Worm (Caenorhabditis elegans) whole organism, L2 larva: ENCODE results near the gene D2007.2.

Source experiments
- C34F6.9 ChIP-seq: fragments of 150-350 bp; optimal IDR thresholded peaks from 2 replicates; lab custom pipeline; 2014; ENCODE audit warnings: missing biosample characterization, missing genetic modification characterization
- F13H6.1 ChIP-seq: sonication (generic microtip); optimal IDR thresholded peaks from 2 replicates; lab custom pipeline; 2016; ENCODE audit warnings: missing genetic modification characterization, missing compliant biosample characterization
- R02D3.7 ChIP-seq: fragments of 150-350 bp; optimal IDR thresholded peaks from 2 replicates; lab custom pipeline; 2014; ENCODE audit warnings: missing biosample characterization, missing genetic modification characterization
- Y55F3AM.14 ChIP-seq: fragments of 200-800 bp; sonication (Bioruptor generic); optimal IDR thresholded peaks from 2 replicates; lab custom pipeline; 2018; ENCODE audit warnings: mild to moderate bottlenecking, missing genetic modification characterization, missing compliant biosample characterization
- ZK546.5 ChIP-seq: sonication (generic microtip); optimal IDR thresholded peaks from 2 replicates; lab custom pipeline; 2017; ENCODE audit warnings: missing biosample characterization, missing genetic modification characterization
- aly-2 ChIP-seq: fragments of 150-350 bp; optimal IDR thresholded peaks from 2 replicates; lab custom pipeline; 2014; ENCODE audit warnings: missing biosample characterization, missing genetic modification characterization
- ama-1 ChIP-seq: fragments of 150-350 bp; optimal IDR thresholded peaks from 2 replicates; lab custom pipeline; 2018; ENCODE audit warnings: inconsistent platforms
- blmp-1 ChIP-seq: sonication (generic microtip); optimal IDR thresholded peaks from 2 replicates; lab custom pipeline; 2017; ENCODE audit warnings: missing genetic modification characterization, mild to moderate bottlenecking, missing compliant biosample characterization, antibody characterized with exemption, moderate library complexity; ENCODE audit not compliant: insufficient read depth
- ceh-82 ChIP-seq: fragments of 150-350 bp; optimal IDR thresholded peaks from 2 replicates; lab custom pipeline; 2014; ENCODE audit warnings: missing biosample characterization, missing genetic modification characterization
- crh-2 ChIP-seq: sonication (generic microtip); optimal IDR thresholded peaks from 2 replicates; lab custom pipeline; 2017; ENCODE audit warnings: missing biosample characterization, missing genetic modification characterization
- dmd-4 ChIP-seq: sonication (generic microtip); optimal IDR thresholded peaks from 2 replicates; lab custom pipeline; 2017; ENCODE audit warnings: missing biosample characterization, missing genetic modification characterization
- egl-27 ChIP-seq: sonication (generic microtip); optimal IDR thresholded peaks from 3 replicates; lab custom pipeline; 2017; ENCODE audit warnings: missing biosample characterization, missing genetic modification reagents, missing genetic modification characterization
- elt-3 ChIP-seq: sonication (generic microtip); optimal IDR thresholded peaks from 2 replicates; lab custom pipeline; 2017; ENCODE audit warnings: missing biosample characterization, missing genetic modification characterization
- fos-1 ChIP-seq: fragments of 150-350 bp; optimal IDR thresholded peaks from 2 replicates; lab custom pipeline; 2014; ENCODE audit warnings: missing biosample characterization, missing genetic modification characterization
- gmeb-1 ChIP-seq: fragments of 150-350 bp; optimal IDR thresholded peaks from 2 replicates; lab custom pipeline; 2014; ENCODE audit warnings: missing biosample characterization, missing genetic modification characterization
- lin-11 ChIP-seq: fragments of 150-350 bp; sonication (generic microtip); optimal IDR thresholded peaks from 2 replicates; lab custom pipeline; 2014; ENCODE audit warnings: missing biosample characterization, missing genetic modification characterization, inconsistent platforms, mixed read lengths
- lin-39 ChIP-seq: fragments of 150-350 bp; optimal IDR thresholded peaks from 2 replicates; lab custom pipeline; 2014; ENCODE audit warnings: missing biosample characterization, missing genetic modification reagents, missing genetic modification characterization
- lsy-2 ChIP-seq, 2 experiments: fragments of 150-350 bp in 1 of 2; sonication (generic microtip) in 1 of 2; optimal IDR thresholded peaks; 2 replicates each; lab custom pipeline; 2014 to 2017; ENCODE audit warnings: missing biosample characterization in 2 of 2, missing genetic modification characterization in 2 of 2
- mbf-1 ChIP-seq: sonication (generic microtip); optimal IDR thresholded peaks from 2 replicates; lab custom pipeline; 2017; ENCODE audit warnings: missing biosample characterization, missing genetic modification characterization
- mdl-1 ChIP-seq, 2 experiments: fragments of 150-350 bp in 1 of 2; sonication (generic microtip) in 1 of 2; optimal IDR thresholded peaks; 2 replicates each; lab custom pipeline; 2017; ENCODE audit warnings: missing biosample characterization in 2 of 2, missing genetic modification characterization in 2 of 2
- nhr-10 ChIP-seq: sonication (generic microtip); optimal IDR thresholded peaks from 2 replicates; lab custom pipeline; 2017; ENCODE audit warnings: missing biosample characterization, missing genetic modification characterization
- nhr-11 ChIP-seq: fragments of 150-350 bp; optimal IDR thresholded peaks from 2 replicates; lab custom pipeline; 2014; ENCODE audit warnings: missing biosample characterization, missing genetic modification characterization
- nhr-12 ChIP-seq: fragments of 150-350 bp; optimal IDR thresholded peaks from 2 replicates; lab custom pipeline; 2014; ENCODE audit warnings: missing biosample characterization, missing genetic modification characterization
- nhr-129 ChIP-seq: fragments of 150-350 bp; optimal IDR thresholded peaks from 2 replicates; lab custom pipeline; 2014; ENCODE audit warnings: missing biosample characterization, missing genetic modification characterization
- nhr-21 ChIP-seq: fragments of 150-350 bp; optimal IDR thresholded peaks from 2 replicates; lab custom pipeline; 2014; ENCODE audit warnings: missing biosample characterization, missing genetic modification characterization
- nhr-23 ChIP-seq: fragments of 150-350 bp; optimal IDR thresholded peaks from 2 replicates; lab custom pipeline; 2014; ENCODE audit warnings: missing biosample characterization, missing genetic modification reagents, missing genetic modification characterization
- nhr-237 ChIP-seq: fragments of 150-350 bp; optimal IDR thresholded peaks from 2 replicates; lab custom pipeline; 2014; ENCODE audit warnings: missing biosample characterization, missing genetic modification characterization
- nhr-77 ChIP-seq: fragments of 150-350 bp; optimal IDR thresholded peaks from 2 replicates; lab custom pipeline; 2014; ENCODE audit warnings: missing biosample characterization, missing genetic modification characterization
- peb-1 ChIP-seq: fragments of 150-350 bp; optimal IDR thresholded peaks from 2 replicates; lab custom pipeline; 2014; ENCODE audit warnings: missing biosample characterization, missing genetic modification characterization
- sem-4 ChIP-seq: fragments of 150-350 bp; optimal IDR thresholded peaks from 2 replicates; lab custom pipeline; 2014; ENCODE audit warnings: missing biosample characterization, missing genetic modification reagents, missing genetic modification characterization
- sma-3 ChIP-seq: sonication (generic microtip); optimal IDR thresholded peaks from 2 replicates; lab custom pipeline; 2016; ENCODE audit warnings: missing genetic modification reagents, missing genetic modification characterization, missing compliant biosample characterization
- sma-9 ChIP-seq, 2 experiments: fragments of 150-350 bp in 1 of 2; sonication (generic microtip) in 1 of 2; optimal IDR thresholded peaks; 2 replicates each; lab custom pipeline; 2014 to 2016; ENCODE audit warnings: missing genetic modification characterization in 2 of 2, mild to moderate bottlenecking in 1 of 2, missing biosample characterization in 1 of 2, missing compliant biosample characterization in 1 of 2, missing genetic modification reagents in 1 of 2, moderate library complexity in 1 of 2
- snpc-4 ChIP-seq: fragments of 150-350 bp; optimal IDR thresholded peaks from 2 replicates; lab custom pipeline; 2014; ENCODE audit warnings: missing biosample characterization, missing genetic modification characterization
- unc-39 ChIP-seq: fragments of 150-350 bp; optimal IDR thresholded peaks from 2 replicates; lab custom pipeline; 2014; ENCODE audit warnings: missing biosample characterization, missing genetic modification characterization
- unc-55 ChIP-seq: fragments of 150-350 bp; sonication (generic microtip); optimal IDR thresholded peaks from 3 replicates; lab custom pipeline; 2014; ENCODE audit warnings: missing biosample characterization, missing genetic modification reagents, missing genetic modification characterization
- unc-62 ChIP-seq: fragments of 150-350 bp; optimal IDR thresholded peaks from 2 replicates; lab custom pipeline; 2014; ENCODE audit warnings: missing biosample characterization, missing genetic modification reagents, missing genetic modification characterization
- zag-1 ChIP-seq: fragments of 150-350 bp; optimal IDR thresholded peaks from 2 replicates; lab custom pipeline; 2014; ENCODE audit warnings: missing biosample characterization, missing genetic modification characterization
- ztf-1 ChIP-seq: fragments of 200-800 bp; sonication (Bioruptor generic); conservative IDR thresholded peaks from 2 replicates; pipeline ENCODE4 v1.3.6; 2022; ENCODE audit warnings: missing genetic modification characterization, missing compliant biosample characterization
- ztf-4 ChIP-seq: fragments of 150-350 bp; optimal IDR thresholded peaks from 2 replicates; lab custom pipeline; 2014; ENCODE audit warnings: missing biosample characterization, missing genetic modification characterization

D2007.2 gene

DNA sequence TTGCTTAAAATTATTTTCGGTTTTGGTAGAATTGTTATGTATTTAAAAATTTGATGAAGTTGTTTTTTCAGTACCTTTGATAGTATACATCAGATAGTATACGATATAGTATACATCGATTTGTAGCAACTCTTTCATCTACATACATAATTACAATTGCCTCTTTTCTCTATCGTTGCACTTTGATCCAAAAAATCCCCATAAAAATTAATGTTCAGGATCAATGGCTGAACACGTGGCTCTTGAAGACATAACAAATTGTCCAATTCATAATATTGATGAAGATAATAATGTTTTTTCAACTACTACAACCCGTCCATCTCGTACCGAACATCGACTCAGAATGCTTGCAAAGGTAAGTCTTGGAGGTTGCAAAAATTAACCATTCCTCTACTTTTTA, at the start of gene D2007.2:
Gene D2007.2 (plus strand): TSS at position 213 of the 400 bp plus-strand sequence.
- no peak for TF ChIP-seq crh-2 (tag; lab: Kevin White, UChicago)
- no peak for TF ChIP-seq nhr-11 (tag; lab: Kevin White, UChicago)
- TF ChIP-seq ztf-4 (tag; lab: Kevin White, UChicago): no peak
- no peak for TF ChIP-seq lsy-2 (tag; optimal IDR thresholded peaks at IDR 0.05; lab: Kevin White, UChicago)
- no peak for TF ChIP-seq R02D3.7 (tag; lab: Kevin White, UChicago)
- no peak for TF ChIP-seq F13H6.1 (tag; lab: Kevin White, UChicago)
- no peak for TF ChIP-seq lin-11 (tag; lab: Kevin White, UChicago)
- TF ChIP-seq unc-62 (GFP tag; lab: Kevin White, UChicago): no peak
- no peak for TF ChIP-seq unc-55 (GFP tag; lab: Kevin White, UChicago)
- TF ChIP-seq, all 48 proteins: peak for 0

DNA sequence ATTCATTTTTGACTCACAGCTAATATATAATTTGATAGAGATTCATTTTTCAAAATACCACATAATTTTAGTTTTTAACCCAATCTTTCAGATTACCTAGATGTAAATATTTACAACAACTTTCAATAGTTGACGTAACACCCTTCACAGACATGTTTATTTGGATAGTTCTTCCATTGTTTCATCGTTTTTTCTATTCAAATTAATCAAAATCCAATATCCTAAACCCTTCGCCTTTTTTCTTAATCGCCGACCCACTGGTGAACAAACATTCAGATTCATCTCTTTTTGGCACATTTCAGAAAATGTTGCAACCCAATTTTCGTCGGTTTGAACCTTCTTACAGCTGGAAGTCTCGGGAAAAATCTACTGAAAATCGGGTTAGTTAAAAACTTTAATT, 49.7 kb upstream of the D2007.2 start, which contains the start of gene K06H7.1:
Gene K06H7.1 (plus strand): TSS at position 301 of the 400 bp plus-strand sequence.
- no peak for TF ChIP-seq R02D3.7 (tag; lab: Kevin White, UChicago)
- TF ChIP-seq ztf-1 (GFP tag; lab: Robert Waterston, UW): no peak
- no peak for TF ChIP-seq nhr-237 (tag; lab: Kevin White, UChicago)
- no peak for TF ChIP-seq fos-1 (tag; lab: Kevin White, UChicago)
- no peak for TF ChIP-seq F13H6.1 (tag; lab: Kevin White, UChicago)
- no peak for TF ChIP-seq nhr-129
- no peak for TF ChIP-seq snpc-4 (tag; lab: Kevin White, UChicago)
- TF ChIP-seq sma-3 (GFP tag; lab: Kevin White, UChicago): no peak
- TF ChIP-seq egl-27: no peak

ce11 chrIII:8100960-8101359, 47.8 kb upstream of the D2007.2 start, which contains the start of gene plk-1:
plk-1 (plus strand) TSS chrIII:8101348.
- TF ChIP-seq nhr-77 (tag; lab: Kevin White, UChicago) (no peak), R02D3.7 (tag; lab: Kevin White, UChicago) (peak; percentile 55), egl-27 (no peak), lsy-2 (tag; optimal IDR thresholded peaks at IDR 0.05; lab: Kevin White, UChicago) (peak in 1 of 2 experiments; percentile 57), crh-2 (tag; lab: Kevin White, UChicago) (peak; percentile 11), nhr-10 (tag; lab: Kevin White, UChicago) (no peak), aly-2 (tag; lab: Kevin White, UChicago) (no peak), gmeb-1 (tag; lab: Kevin White, UChicago) (peak; percentile 72), C34F6.9 (peak; percentile 11), sma-3 (GFP tag; lab: Kevin White, UChicago) (peak; percentile 2)
- TF ChIP-seq, all 48 proteins: peak for 6

- TF ChIP-seq nhr-21 (tag; lab: Kevin White, UChicago) (peak; percentile 3), crh-2 (tag; lab: Kevin White, UChicago) (no peak), unc-39 (tag; lab: Kevin White, UChicago) (no peak), nhr-23 (tag; lab: Kevin White, UChicago) (no peak), gmeb-1 (tag; lab: Kevin White, UChicago) (no peak), peb-1 (tag; lab: Kevin White, UChicago) (no peak), nhr-10 (tag; lab: Kevin White, UChicago) (no peak)
- TF ChIP-seq, all 48 proteins: peak for 1
These were observed 43.0 kb upstream of the D2007.2 start for ce11 chrIII:8105771-8106170.

DNA sequence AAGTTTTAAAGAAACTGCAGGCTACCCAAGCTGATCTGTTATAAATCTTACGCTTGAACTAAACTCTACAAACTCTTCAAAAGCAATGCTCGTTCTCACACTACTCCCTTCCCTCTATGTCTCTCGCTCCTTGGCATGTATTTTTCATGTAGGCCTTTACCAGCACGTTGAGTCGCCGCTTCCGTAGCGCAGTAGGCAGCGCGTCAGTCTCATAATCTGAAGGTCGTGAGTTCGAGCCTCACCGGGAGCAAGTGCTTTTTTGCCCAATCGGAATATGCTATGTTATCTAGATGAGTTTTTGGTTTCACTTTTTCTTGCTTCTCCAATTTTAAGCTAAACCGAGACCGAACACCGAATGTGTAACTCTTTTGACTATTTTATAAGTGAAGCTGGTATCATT, 42.3 kb upstream of the D2007.2 start:
- TF ChIP-seq nhr-11 (tag; lab: Kevin White, UChicago) (no peak), nhr-129 (peak; percentile 75), zag-1 (peak; percentile 20), unc-55 (GFP tag; lab: Kevin White, UChicago) (peak; percentile 84), sma-9 (GFP tag; optimal IDR thresholded peaks at IDR 0.05; lab: Kevin White, UChicago) (peak; percentile 57), sma-9 (tag; optimal IDR thresholded peaks at IDR 0.05; lab: Kevin White, UChicago) (no peak), ztf-1 (GFP tag; lab: Robert Waterston, UW) (no peak), nhr-237 (tag; lab: Kevin White, UChicago) (no peak), lsy-2 (tag; optimal IDR thresholded peaks at IDR 0.05; lab: Kevin White, UChicago) (peak; percentile 36 to 57), blmp-1 (tag; lab: Kevin White, UChicago) (no peak), mbf-1 (tag; lab: Kevin White, UChicago) (no peak), mdl-1 (tag; optimal IDR thresholded peaks at IDR 0.05; lab: Kevin White, UChicago) (no peak), unc-62 (GFP tag; lab: Kevin White, UChicago) (no peak), nhr-12 (tag; lab: Kevin White, UChicago) (no peak), aly-2 (tag; lab: Kevin White, UChicago) (no peak), ztf-4 (tag; lab: Kevin White, UChicago) (no peak), ceh-82 (tag; lab: Kevin White, UChicago) (no peak), sma-3 (GFP tag; lab: Kevin White, UChicago) (peak; percentile 40), C34F6.9 (peak; percentile 49), crh-2 (tag; lab: Kevin White, UChicago) (no peak), gmeb-1 (tag; lab: Kevin White, UChicago) (peak; percentile 31), nhr-10 (tag; lab: Kevin White, UChicago) (no peak), nhr-77 (tag; lab: Kevin White, UChicago) (no peak), ZK546.5 (tag; lab: Kevin White, UChicago) (no peak), Y55F3AM.14 (GFP tag; lab: Kevin White, UChicago) (peak; percentile 32), dmd-4 (tag; lab: Kevin White, UChicago) (no peak), elt-3 (tag; lab: Kevin White, UChicago) (no peak), F13H6.1 (tag; lab: Kevin White, UChicago) (peak; percentile 28), lin-39 (tag; lab: Kevin White, UChicago) (no peak), ama-1 (lab: Kevin White, UChicago) (no peak), fos-1 (tag; lab: Kevin White, UChicago) (peak; percentile 10), sem-4 (tag; lab: Kevin White, UChicago) (no peak), peb-1 (tag; lab: Kevin White, UChicago) (no peak)
